Worm (Caenorhabditis elegans) whole organism, L4 larva: ENCODE data around the gene D1014.7.

ENCODE experiments used
- D1046.2 ChIP-seq: fragments of 200-800 bp; sonication (Bioruptor generic); IDR thresholded peaks from 2 replicates; pipeline ENCODE4 v1.3.6; 2022; ENCODE audit warnings: missing genetic modification characterization, missing compliant biosample characterization
- R02D3.7 ChIP-seq: fragments of 150-350 bp; sonication (generic microtip); optimal IDR thresholded peaks from 3 replicates; lab custom pipeline; 2014; ENCODE audit warnings: missing biosample characterization, missing genetic modification characterization
- T20F7.1 ChIP-seq: fragments of 200-800 bp; sonication (Bioruptor generic); optimal IDR thresholded peaks from 2 replicates; lab custom pipeline; 2018; ENCODE audit warnings: mild to moderate bottlenecking, missing genetic modification characterization, missing compliant biosample characterization
- T26A8.4 ChIP-seq: fragments of 200-800 bp; sonication (Bioruptor generic); IDR thresholded peaks from 2 replicates; pipeline ENCODE4 v1.3.6; 2022; ENCODE audit warnings: missing genetic modification characterization, missing compliant biosample characterization
- Y105C5A.15 ChIP-seq: fragments of 200-800 bp; sonication (Bioruptor generic); IDR thresholded peaks from 2 replicates; pipeline ENCODE4 v1.3.6; 2022; ENCODE audit warnings: missing genetic modification characterization, missing compliant biosample characterization
- Y5F2A.4 ChIP-seq: fragments of 200-800 bp; sonication (Bioruptor generic); optimal IDR thresholded peaks from 2 replicates; lab custom pipeline; 2018; ENCODE audit warnings: mild to moderate bottlenecking, missing genetic modification characterization, missing compliant biosample characterization
- aha-1 ChIP-seq: fragments of 150-350 bp; peaks from one replicate; lab custom pipeline; 2014; ENCODE audit warnings: missing biosample characterization, missing genetic modification characterization
- ama-1 ChIP-seq: fragments of 150-350 bp; optimal IDR thresholded peaks from 2 replicates; lab custom pipeline; 2014; ENCODE audit warnings: inconsistent platforms, mixed read lengths
- arid-1 ChIP-seq: fragments of 200-800 bp; sonication (Bioruptor generic); conservative IDR thresholded peaks from 2 replicates; pipeline ENCODE4 v1.3.6; 2022; ENCODE audit warnings: missing genetic modification reagents, missing genetic modification characterization, missing compliant biosample characterization
- daf-8 ChIP-seq: fragments of 200-800 bp; sonication (Bioruptor generic); IDR thresholded peaks from 2 replicates; pipeline ENCODE4 v1.3.6; 2022; ENCODE audit warnings: missing genetic modification characterization, missing compliant biosample characterization
- dmd-6 ChIP-seq: fragments of 200-800 bp; sonication (Bioruptor generic); IDR thresholded peaks from 2 replicates; pipeline ENCODE4 v1.3.6; 2022; ENCODE audit warnings: missing genetic modification reagents, missing genetic modification characterization, missing compliant biosample characterization
- dpl-1 ChIP-seq: fragments of 150-350 bp; optimal IDR thresholded peaks from 2 replicates; lab custom pipeline; 2014; ENCODE audit warnings: missing biosample characterization, missing genetic modification reagents, missing genetic modification characterization
- dve-1 ChIP-seq: sonication (generic microtip); optimal IDR thresholded peaks from 2 replicates; lab custom pipeline; 2017; ENCODE audit warnings: antibody characterized with exemption, mild to moderate bottlenecking, missing genetic modification characterization, missing compliant biosample characterization; ENCODE audit not compliant: insufficient read depth
- hlh-30 ChIP-seq: sonication (generic microtip); optimal IDR thresholded peaks from 2 replicates; lab custom pipeline; 2017; ENCODE audit warnings: antibody characterized with exemption, mild to moderate bottlenecking, missing genetic modification characterization, missing compliant biosample characterization; ENCODE audit not compliant: insufficient read depth
- lim-7 ChIP-seq: fragments of 200-800 bp; sonication (Bioruptor generic); IDR thresholded peaks from 2 replicates; pipeline ENCODE4 v1.3.6; 2022; ENCODE audit warnings: missing genetic modification characterization, missing compliant biosample characterization
- lin-1 ChIP-seq: fragments of 200-800 bp; sonication (Bioruptor generic); IDR thresholded peaks from 2 replicates; pipeline ENCODE4 v1.3.6; 2022; ENCODE audit warnings: missing genetic modification reagents, missing genetic modification characterization, missing compliant biosample characterization
- lin-15B ChIP-seq: fragments of 150-350 bp; sonication (generic microtip); optimal IDR thresholded peaks from 3 replicates; lab custom pipeline; 2014; ENCODE audit warnings: missing biosample characterization, missing genetic modification characterization
- lin-38 ChIP-seq: fragments of 200-800 bp; sonication (Bioruptor generic); IDR thresholded peaks from 2 replicates; pipeline ENCODE4 v1.3.6; 2022; ENCODE audit warnings: missing genetic modification reagents, missing genetic modification characterization, missing compliant biosample characterization
- madf-5 ChIP-seq, 2 experiments: fragments of 200-800 bp; sonication (Bioruptor generic); IDR thresholded peaks; 2 replicates each; pipeline ENCODE4 v1.3.6; 2022; ENCODE audit warnings: missing compliant biosample characterization in 2 of 2, missing genetic modification characterization in 2 of 2
- mdt-29 ChIP-seq: fragments of 200-800 bp; sonication (Bioruptor generic); IDR thresholded peaks from 2 replicates; pipeline ENCODE4 v1.3.6; 2022; ENCODE audit warnings: missing genetic modification reagents, missing genetic modification characterization, missing compliant biosample characterization
- nhr-48 ChIP-seq: sonication (generic microtip); optimal IDR thresholded peaks from 2 replicates; lab custom pipeline; 2016; ENCODE audit warnings: mild to moderate bottlenecking, missing genetic modification characterization, missing compliant biosample characterization
- nhr-6 ChIP-seq: fragments of 150-350 bp; optimal IDR thresholded peaks from 2 replicates; lab custom pipeline; 2014; ENCODE audit warnings: missing biosample characterization, missing genetic modification characterization
- pha-4 ChIP-seq, 2 experiments: fragments of 150-350 bp in 1 of 2; fragments of 200-800 bp in 1 of 2; sonication (Bioruptor generic) in 1 of 2; IDR thresholded peaks in 1 of 2; optimal IDR thresholded peaks in 1 of 2; 2 replicates each; pipeline versions ENCODE4 v1.3.6 to Lab custom; 2014 to 2022; ENCODE audit warnings: missing genetic modification characterization in 2 of 2, missing genetic modification reagents in 2 of 2, missing biosample characterization in 1 of 2, missing compliant biosample characterization in 1 of 2
- pqm-1 ChIP-seq: sonication (generic microtip); optimal IDR thresholded peaks from 2 replicates; lab custom pipeline; 2017; ENCODE audit warnings: missing biosample characterization, missing genetic modification characterization
- saeg-2 ChIP-seq: fragments of 200-800 bp; sonication (Bioruptor generic); IDR thresholded peaks from 2 replicates; pipeline ENCODE4 v1.3.6; 2022; ENCODE audit warnings: missing genetic modification reagents, missing genetic modification characterization, missing compliant biosample characterization
- tag-97 ChIP-seq: fragments of 200-800 bp; sonication (Bioruptor generic); IDR thresholded peaks from 2 replicates; pipeline ENCODE4 v1.3.6; 2022; ENCODE audit warnings: missing genetic modification characterization, missing compliant biosample characterization
- unc-39 ChIP-seq: sonication (generic microtip); optimal IDR thresholded peaks from 2 replicates; lab custom pipeline; 2017; ENCODE audit warnings: missing biosample characterization, missing genetic modification characterization
- unc-62 ChIP-seq, 3 experiments: fragments of 150-350 bp in 1 of 3; sonication (generic microtip); optimal IDR thresholded peaks in 2 of 3; peaks in 1 of 3; 1 replicate in 1 of 3; 2 replicates in 2 of 3; lab custom pipeline; 2014 to 2017; ENCODE audit warnings: missing biosample characterization in 3 of 3, missing genetic modification characterization in 3 of 3, missing genetic modification reagents in 3 of 3, missing genotype in 1 of 3
- zip-11 ChIP-seq: fragments of 200-800 bp; sonication (Bioruptor generic); IDR thresholded peaks from 2 replicates; pipeline ENCODE4 v1.3.6; 2022; ENCODE audit warnings: missing genetic modification characterization, missing compliant biosample characterization
- ztf-7 ChIP-seq: fragments of 150-350 bp; optimal IDR thresholded peaks from 2 replicates; lab custom pipeline; 2014; ENCODE audit warnings: missing biosample characterization, missing genetic modification characterization

D1014.7 gene

DNA sequence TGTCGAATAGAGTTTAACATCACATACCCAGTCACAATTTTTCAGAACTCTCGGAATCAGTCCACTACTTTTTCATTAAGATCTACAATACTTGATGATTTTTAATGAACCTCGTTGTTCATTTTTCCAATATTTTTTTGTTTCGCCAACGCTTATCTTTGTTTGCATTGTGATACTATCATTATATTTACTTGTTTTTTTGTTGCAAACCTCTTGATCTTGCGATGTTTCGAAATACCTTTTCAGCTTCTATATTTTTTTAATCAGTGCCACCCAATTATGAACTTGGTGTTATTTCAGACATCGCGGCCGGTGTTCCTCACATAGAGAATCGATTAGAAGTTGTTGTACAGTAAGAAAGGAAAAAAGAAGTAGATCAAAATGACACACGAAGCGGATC, 9.4 kb upstream of the D1014.7 start, which contains the start of gene myo-5:
myo-5 (plus strand) TSS at position 301 of the 400 bp plus-strand sequence.
- TF ChIP-seq Y5F2A.4 (GFP tag; lab: Kevin White, UChicago): no peak
- TF ChIP-seq mdt-29 (GFP tag; lab: Robert Waterston, UW): no peak

DNA sequence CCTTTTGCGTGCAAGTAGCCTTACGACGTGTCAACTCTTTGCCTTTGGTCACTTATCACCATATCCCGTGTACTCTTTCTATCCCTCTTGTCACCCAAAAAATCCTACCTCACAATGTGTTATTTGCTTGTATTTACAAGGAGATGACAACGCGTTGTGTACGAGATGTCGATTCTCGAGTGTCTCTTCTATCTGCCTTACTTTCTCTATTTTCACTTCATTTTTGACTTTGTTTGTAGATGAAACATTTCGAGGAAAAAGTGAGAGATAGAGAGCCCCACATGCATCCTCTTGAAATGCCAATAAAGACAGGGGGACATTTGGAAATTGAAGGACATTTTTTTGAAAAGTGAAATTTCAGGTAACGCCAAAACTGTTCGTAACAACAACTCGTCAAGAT, 7.2 kb upstream of the D1014.7 start:
- TF ChIP-seq ama-1 (no peak), T20F7.1 (GFP tag; lab: Kevin White, UChicago) (no peak), Y105C5A.15 (GFP tag; lab: Robert Waterston, UW) (no peak), D1046.2 (no peak), lin-38 (no peak), aha-1 (no peak), zip-11 (GFP tag; lab: Robert Waterston, UW) (no peak), R02D3.7 (tag; lab: Kevin White, UChicago) (no peak)
- TF ChIP-seq, all 104 proteins: peak for 0

ce11 chrV:8114542-8114941, 3.5 kb upstream of the D1014.7 start:
- TF ChIP-seq hlh-30 (no peak), unc-62 (GFP tag; optimal IDR thresholded peaks at IDR 0.05 in 1 of 2; lab: Kevin White, UChicago) (peak in 1 of 2 experiments; percentile 93), unc-62 (tag; optimal IDR thresholded peaks at IDR 0.05; lab: Kevin White, UChicago) (no peak)

DNA sequence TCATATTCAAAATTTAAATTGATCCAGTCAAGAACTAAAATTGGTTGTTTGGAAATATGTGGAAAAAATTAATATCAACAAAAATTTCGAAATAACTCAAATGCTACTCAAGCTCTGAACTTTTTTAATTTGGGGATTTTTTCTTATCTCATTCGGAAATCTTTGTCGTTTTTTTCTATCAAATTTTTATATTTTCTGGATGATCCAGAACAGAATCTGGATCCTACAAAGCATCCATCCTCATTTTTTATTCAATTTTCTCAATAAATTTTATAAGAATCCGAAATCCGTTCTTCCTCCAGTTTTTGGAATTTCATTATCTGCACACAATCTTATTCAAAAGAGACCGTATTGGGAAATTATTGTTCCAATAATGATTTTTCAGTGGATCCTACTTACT, 2.8 kb downstream of the D1014.7 start, which contains the start of gene D1014.6:
D1014.6 (plus strand) TSS at position 301 of the 400 bp plus-strand sequence.
- TF ChIP-seq dmd-6 (GFP tag; lab: Robert Waterston, UW) (no peak), Y105C5A.15 (GFP tag; lab: Robert Waterston, UW) (no peak)

DNA sequence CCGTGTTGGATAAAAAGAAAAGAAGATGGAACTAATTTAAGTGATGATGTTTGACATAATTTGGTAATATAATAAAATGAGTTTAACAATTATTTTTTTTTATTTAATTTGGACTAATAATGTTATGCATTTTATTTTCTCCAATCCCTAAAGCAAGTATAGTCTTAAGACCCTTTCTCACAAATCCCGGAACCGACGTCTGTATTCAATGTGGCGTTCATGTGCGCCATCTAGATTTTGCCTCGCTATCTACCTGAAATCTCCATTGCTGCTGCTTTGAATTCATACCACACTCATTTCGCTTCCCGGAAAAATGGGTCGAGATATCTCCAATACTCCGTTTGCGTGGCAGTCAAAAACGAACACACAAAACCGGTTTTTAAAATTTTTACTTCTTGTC, 5.3 kb downstream of the D1014.7 start, which contains the start of gene D1014.5:
D1014.5 (plus strand) TSS at position 301 of the 400 bp plus-strand sequence.
- TF ChIP-seq aha-1 (peak; percentile 10), T26A8.4 (GFP tag; lab: Robert Waterston, UW) (no peak)
- TF ChIP-seq, all 104 proteins: peak for 1

ce11 chrV:8129252-8129651, 11.2 kb downstream of the D1014.7 start, which contains the start of gene spr-1:
TSS of gene spr-1 (minus strand) at chrV:8129352.
- TF ChIP-seq daf-8 (GFP tag; lab: Robert Waterston, UW) (no peak), dve-1 (tag; lab: Kevin White, UChicago) (no peak), tag-97 (GFP tag; lab: Robert Waterston, UW) (no peak), saeg-2 (no peak), pha-4 (GFP tag; IDR thresholded peaks at IDR 0.05; lab: Robert Waterston, UW) (no peak), pha-4 (tag; optimal IDR thresholded peaks at IDR 0.05; lab: Kevin White, UChicago) (no peak), arid-1 (GFP tag; lab: Robert Waterston, UW) (no peak), ztf-7 (no peak), nhr-6 (no peak), unc-39 (tag; lab: Kevin White, UChicago) (no peak), lin-1 (GFP tag; lab: Robert Waterston, UW) (no peak), lim-7 (GFP tag; lab: Robert Waterston, UW) (no peak), pqm-1 (tag; lab: Kevin White, UChicago) (no peak), lin-38 (no peak), madf-5 (GFP tag; IDR thresholded peaks at IDR 0.05; lab: Robert Waterston, UW) (no peak), lin-15B (tag; lab: Kevin White, UChicago) (no peak), Y105C5A.15 (GFP tag; lab: Robert Waterston, UW) (no peak), nhr-48 (tag; lab: Kevin White, UChicago) (no peak), dpl-1 (no peak)
